Fruit fly (Drosophila melanogaster) whole organism: ENCODE data around the gene AnxB11.

ENCODE experiments used
- CG8478 ChIP-seq: fragments of >200 bp; optimal IDR thresholded peaks from 2 replicates; lab custom pipeline; 2018; ENCODE audit warnings: inconsistent platforms
- Dll ChIP-seq: fragments of >200 bp; optimal IDR thresholded peaks from 2 replicates; lab custom pipeline; 2017
- EcR ChIP-seq, 2 experiments: fragments of >200 bp; optimal IDR thresholded peaks; 2 replicates each; lab custom pipeline; 2017; ENCODE audit warnings: missing biosample characterization in 2 of 2, missing genetic modification characterization in 2 of 2, missing genetic modification reagents in 2 of 2
- pan ChIP-seq: fragments of >200 bp; optimal IDR thresholded peaks from 2 replicates; lab custom pipeline; 2017
- psq ChIP-seq: fragments of >200 bp; optimal IDR thresholded peaks from 2 replicates; lab custom pipeline; 2017
- usp ChIP-seq: fragments of >200 bp; optimal IDR thresholded peaks from 2 replicates; lab custom pipeline; 2017; ENCODE audit warnings: missing biosample characterization, missing genetic modification characterization, mixed read lengths

AnxB11 gene

dm6 chrX:16425145-16425544 lies 3.1 kb upstream of the AnxB11 start:
- TF ChIP-seq psq = no peak
- TF ChIP-seq Dll (lab: Kevin White, UChicago) = peak; percentile 50

dm6 chrX:16424296-16424695 lies 2.2 kb upstream of the AnxB11 start:
- no peak for TF ChIP-seq Dll (lab: Kevin White, UChicago)
- peak; percentile 45 for TF ChIP-seq psq
- TF ChIP-seq pan = no peak
- no peak for TF ChIP-seq CG8478 (lab: Kevin White, UChicago)
- TF ChIP-seq usp = no peak

- TF ChIP-seq usp (no peak), CG8478 (lab: Kevin White, UChicago) (no peak), EcR (GFP tag; optimal IDR thresholded peaks at IDR 0.05; lab: Kevin White, UChicago) (no peak), Dll (lab: Kevin White, UChicago) (no peak), psq (no peak), pan (no peak)
Observed at dm6 chrX:16423125-16423509, 1.1 kb upstream of the AnxB11 start.

dm6 chrX:16422466-16423124 lies 530 bp upstream of the AnxB11 start, which contains the start of gene hang:
Gene hang (plus strand): TSS chrX:16422831.
- TF ChIP-seq psq (no peak), EcR (GFP tag; optimal IDR thresholded peaks at IDR 0.05; lab: Kevin White, UChicago) (no peak), CG8478 (lab: Kevin White, UChicago) (no peak), Dll (lab: Kevin White, UChicago) (no peak), pan (no peak), usp (no peak)

dm6 chrX:16420878-16421277 lies 1.2 kb downstream of the AnxB11 start:
- TF ChIP-seq usp (no peak), CG8478 (lab: Kevin White, UChicago) (no peak), psq (no peak), EcR (GFP tag; optimal IDR thresholded peaks at IDR 0.05; lab: Kevin White, UChicago) (no peak)

dm6 chrX:16420048-16420447 lies 2.0 kb downstream of the AnxB11 start:
- TF ChIP-seq psq = no peak
- TF ChIP-seq Dll (lab: Kevin White, UChicago) = no peak
- no peak for TF ChIP-seq EcR (GFP tag; optimal IDR thresholded peaks at IDR 0.05; lab: Kevin White, UChicago)

dm6 chrX:16414451-16415368 lies 7.4 kb downstream of the AnxB11 start, which contains the start of gene Traf-like:
Gene Traf-like (plus strand): TSS chrX:16415046.
- no peak for TF ChIP-seq usp
- no peak for TF ChIP-seq Dll (lab: Kevin White, UChicago)
- TF ChIP-seq psq = no peak
- TF ChIP-seq CG8478 (lab: Kevin White, UChicago) = no peak
- TF ChIP-seq EcR (GFP tag; optimal IDR thresholded peaks at IDR 0.05; lab: Kevin White, UChicago) = no peak
- no peak for TF ChIP-seq pan

- TF ChIP-seq usp = no peak
- TF ChIP-seq Dll (lab: Kevin White, UChicago) = no peak
- TF ChIP-seq EcR (GFP tag; optimal IDR thresholded peaks at IDR 0.05; lab: Kevin White, UChicago) = no peak
- TF ChIP-seq psq = no peak
- no peak for TF ChIP-seq pan
- TF ChIP-seq CG8478 (lab: Kevin White, UChicago) = no peak
Observed at dm6 chrX:16406083-16406482, 16.0 kb downstream of the AnxB11 start.

dm6 chrX:16405209-16405608 lies 16.9 kb downstream of the AnxB11 start, which contains the start of gene CG4301:
Gene CG4301 (plus strand): TSS chrX:16405509.
- TF ChIP-seq usp (no peak), pan (no peak), EcR (GFP tag; optimal IDR thresholded peaks at IDR 0.05; lab: Kevin White, UChicago) (no peak), Dll (lab: Kevin White, UChicago) (no peak), CG8478 (lab: Kevin White, UChicago) (no peak)

dm6 chrX:16404803-16405202 lies 17.3 kb downstream of the AnxB11 start, which contains the start of gene CG9981:
Gene CG9981 (minus strand): TSS chrX:16405122.
- no peak for TF ChIP-seq Dll (lab: Kevin White, UChicago)
- no peak for TF ChIP-seq CG8478 (lab: Kevin White, UChicago)
- no peak for TF ChIP-seq psq
- TF ChIP-seq EcR (GFP tag; optimal IDR thresholded peaks at IDR 0.05; lab: Kevin White, UChicago) = no peak
- TF ChIP-seq pan = no peak
- TF ChIP-seq usp = no peak

- TF ChIP-seq pan = no peak
- no peak for TF ChIP-seq Dll (lab: Kevin White, UChicago)
- TF ChIP-seq psq = no peak
- no peak for TF ChIP-seq EcR (GFP tag; optimal IDR thresholded peaks at IDR 0.05; lab: Kevin White, UChicago)
- no peak for TF ChIP-seq CG8478 (lab: Kevin White, UChicago)
- no peak for TF ChIP-seq usp
Observed at dm6 chrX:16403811-16404420, 18.1 kb downstream of the AnxB11 start.

dm6 chrX:16391397-16391796 lies 30.7 kb downstream of the AnxB11 start, which contains the start of the genes TH1 and mei-41:
Gene TH1 (minus strand): TSS chrX:16391438.
Gene mei-41 (plus strand): TSS chrX:16391698.
- no peak for TF ChIP-seq psq
- TF ChIP-seq EcR (GFP tag; optimal IDR thresholded peaks at IDR 0.05; lab: Kevin White, UChicago) = no peak
- TF ChIP-seq Dll (lab: Kevin White, UChicago) = no peak
- TF ChIP-seq CG8478 (lab: Kevin White, UChicago) = no peak
- TF ChIP-seq pan = no peak
- no peak for TF ChIP-seq usp
